Fruit fly (Drosophila melanogaster) whole organism, embryonic: ENCODE data around the gene CG11893.

ENCODE experiments used
- Abd-B ChIP-seq: fragments of 200-800 bp; sonication (Bioruptor generic); optimal IDR thresholded peaks from 2 replicates; lab custom pipeline; 2018; ENCODE audit warnings: missing biosample characterization, mild to moderate bottlenecking, missing genetic modification characterization, moderate library complexity
- Aef1 ChIP-seq: fragments of 200-800 bp; sonication (Bioruptor generic); IDR thresholded peaks from 3 replicates; pipeline ENCODE4 v1.3.6; 2022; ENCODE audit warnings: missing biosample characterization, missing genetic modification characterization
- Asciz ChIP-seq: fragments of 200-800 bp; sonication (Bioruptor generic); optimal IDR thresholded peaks from 2 replicates; lab custom pipeline; 2017; ENCODE audit warnings: missing biosample characterization, mild to moderate bottlenecking, missing genetic modification characterization, missing genetic modification reagents
- CG10654 ChIP-seq: fragments of 200-800 bp; sonication (Bioruptor generic); optimal IDR thresholded peaks from 2 replicates; lab custom pipeline; 2016; ENCODE audit warnings: missing biosample characterization, missing genetic modification characterization
- CG11085 ChIP-seq: fragments of 200-800 bp; sonication (Bioruptor generic); IDR thresholded peaks from 2 replicates; pipeline ENCODE4 v1.3.6; 2022; ENCODE audit warnings: missing biosample characterization, missing genetic modification characterization
- CG11456 ChIP-seq: fragments of 200-800 bp; sonication (Bioruptor generic); IDR thresholded peaks from 3 replicates; pipeline ENCODE4 v1.3.6; 2022; ENCODE audit warnings: missing biosample characterization, missing genetic modification characterization
- CG12236 ChIP-seq: fragments of 200-800 bp; sonication (Bioruptor generic); optimal IDR thresholded peaks from 2 replicates; lab custom pipeline; 2016; ENCODE audit warnings: missing biosample characterization, missing genetic modification characterization
- CG12942 ChIP-seq: fragments of 200-800 bp; sonication (Bioruptor generic); optimal IDR thresholded peaks from 3 replicates; lab custom pipeline; 2016; ENCODE audit warnings: missing biosample characterization, missing genetic modification characterization
- CG13296 ChIP-seq: fragments of 200-800 bp; sonication (Bioruptor generic); optimal IDR thresholded peaks from 3 replicates; lab custom pipeline; 2018; ENCODE audit warnings: missing biosample characterization, mild to moderate bottlenecking, missing genetic modification characterization
- CG14860 ChIP-seq: fragments of 200-800 bp; sonication (Bioruptor generic); IDR thresholded peaks from 3 replicates; pipeline ENCODE4 v1.3.6; 2022; ENCODE audit warnings: missing biosample characterization, missing genetic modification characterization; ENCODE audit not compliant: partially characterized antibody
- CG1529 ChIP-seq: fragments of 200-800 bp; sonication (Bioruptor generic); optimal IDR thresholded peaks from 3 replicates; lab custom pipeline; 2018; ENCODE audit warnings: missing biosample characterization, missing genetic modification characterization
- CG15514 ChIP-seq: fragments of 200-800 bp; sonication (Bioruptor generic); optimal IDR thresholded peaks from 3 replicates; lab custom pipeline; 2017; ENCODE audit warnings: missing biosample characterization, missing genetic modification characterization, mild to moderate bottlenecking, moderate library complexity, missing genetic modification reagents
- CG16779 ChIP-seq: fragments of 200-800 bp; sonication (Bioruptor generic); IDR thresholded peaks from 2 replicates; pipeline ENCODE4 v1.3.6; 2022; ENCODE audit warnings: missing biosample characterization, missing genetic modification characterization
- CG16815 ChIP-seq: fragments of 200-800 bp; sonication (Bioruptor generic); optimal IDR thresholded peaks from 3 replicates; lab custom pipeline; 2017; ENCODE audit warnings: missing biosample characterization, mild to moderate bottlenecking, missing genetic modification characterization
- CG17568 ChIP-seq: fragments of 200-800 bp; sonication (Bioruptor generic); optimal IDR thresholded peaks from 2 replicates; lab custom pipeline; 2018; ENCODE audit warnings: missing biosample characterization, mild to moderate bottlenecking, missing genetic modification characterization, moderate library complexity
- CG1792 ChIP-seq: fragments of 200-800 bp; sonication (Bioruptor generic); optimal IDR thresholded peaks from 2 replicates; lab custom pipeline; 2016; ENCODE audit warnings: missing biosample characterization, missing genetic modification characterization
- CG2199 ChIP-seq: fragments of 200-800 bp; sonication (Bioruptor generic); IDR thresholded peaks from 3 replicates; pipeline ENCODE4 v1.3.6; 2022; ENCODE audit warnings: missing biosample characterization, missing genetic modification characterization
- CG2875 ChIP-seq: fragments of 200-800 bp; sonication (Bioruptor generic); optimal IDR thresholded peaks from 2 replicates; lab custom pipeline; 2017; ENCODE audit warnings: missing biosample characterization, mild to moderate bottlenecking, missing genetic modification characterization, missing genetic modification reagents
- CG3407 ChIP-seq: fragments of 200-800 bp; sonication (Bioruptor generic); optimal IDR thresholded peaks from 2 replicates; lab custom pipeline; 2018; ENCODE audit warnings: missing biosample characterization, mild to moderate bottlenecking, missing genetic modification characterization
- CG6765 ChIP-seq: fragments of 200-800 bp; sonication (Bioruptor generic); optimal IDR thresholded peaks from 3 replicates; lab custom pipeline; 2017; ENCODE audit warnings: missing biosample characterization, mild to moderate bottlenecking, missing genetic modification characterization
- CG7745 ChIP-seq: fragments of 200-800 bp; sonication (Bioruptor generic); optimal IDR thresholded peaks from 2 replicates; lab custom pipeline; 2018; ENCODE audit warnings: missing biosample characterization, mild to moderate bottlenecking, missing genetic modification characterization, moderate library complexity
- CG7839 ChIP-seq: fragments of 200-800 bp; sonication (Bioruptor generic); optimal IDR thresholded peaks from 3 replicates; lab custom pipeline; 2018; ENCODE audit warnings: missing biosample characterization, mild to moderate bottlenecking, missing genetic modification characterization, moderate library complexity
- CG8290 ChIP-seq, 3 experiments: fragments of 200-800 bp; sonication (Bioruptor generic); optimal IDR thresholded peaks; 2 replicates each; lab custom pipeline; 2016 to 2019; ENCODE audit warnings: missing biosample characterization in 3 of 3, missing genetic modification characterization in 3 of 3, mild to moderate bottlenecking in 2 of 3, moderate library complexity in 1 of 3
- CG9817 ChIP-seq: fragments of 200-800 bp; sonication (Bioruptor generic); optimal IDR thresholded peaks from 2 replicates; lab custom pipeline; 2018; ENCODE audit warnings: missing biosample characterization, mild to moderate bottlenecking, missing genetic modification characterization, moderate library complexity
- CrebB ChIP-seq: fragments of 200-800 bp; sonication (Bioruptor generic); optimal IDR thresholded peaks from 3 replicates; lab custom pipeline; 2018; ENCODE audit warnings: missing biosample characterization, mild to moderate bottlenecking, missing genetic modification characterization
- Dfd ChIP-seq, 2 experiments: fragments of >200 bp; optimal IDR thresholded peaks; 2 replicates each; lab custom pipeline; 2017; ENCODE audit warnings: missing biosample characterization in 2 of 2, missing genetic modification characterization in 2 of 2
- Dip2 ChIP-seq: fragments of 200-800 bp; sonication (Bioruptor generic); IDR thresholded peaks from 2 replicates; pipeline ENCODE4 v1.3.6; 2022; ENCODE audit warnings: missing biosample characterization, missing genetic modification characterization
- E2f1 ChIP-seq: fragments of 200-800 bp; sonication (Bioruptor generic); IDR thresholded peaks from 2 replicates; pipeline ENCODE4 v1.3.6; 2022; ENCODE audit warnings: missing biosample characterization, missing genetic modification characterization
- Gsc ChIP-seq: fragments of 200-800 bp; sonication (Bioruptor generic); IDR thresholded peaks from 2 replicates; pipeline ENCODE4 v1.3.6; 2022; ENCODE audit warnings: missing biosample characterization, missing genetic modification characterization
- HmgZ ChIP-seq: fragments of 200-800 bp; sonication (Bioruptor generic); optimal IDR thresholded peaks from 2 replicates; lab custom pipeline; 2018; ENCODE audit warnings: missing biosample characterization, mild to moderate bottlenecking, missing genetic modification characterization
- Hr3 ChIP-seq: fragments of 200-800 bp; sonication (Bioruptor generic); optimal IDR thresholded peaks from 3 replicates; lab custom pipeline; 2016; ENCODE audit warnings: missing biosample characterization, missing genetic modification characterization
- Mes4 ChIP-seq: fragments of 200-800 bp; sonication (Bioruptor generic); optimal IDR thresholded peaks from 2 replicates; lab custom pipeline; 2016; ENCODE audit warnings: missing biosample characterization, missing genetic modification characterization
- Oli ChIP-seq: fragments of 200-800 bp; sonication (Bioruptor generic); optimal IDR thresholded peaks from 2 replicates; lab custom pipeline; 2018; ENCODE audit warnings: missing biosample characterization, mild to moderate bottlenecking, missing genetic modification characterization, moderate library complexity
- Optix ChIP-seq: fragments of 200-800 bp; sonication (Bioruptor generic); IDR thresholded peaks from 3 replicates; pipeline ENCODE4 v1.3.6; 2022; ENCODE audit warnings: missing biosample characterization, missing genetic modification characterization
- Usf ChIP-seq: fragments of 200-800 bp; sonication (Bioruptor generic); optimal IDR thresholded peaks from 2 replicates; lab custom pipeline; 2017; ENCODE audit warnings: missing genotype, missing biosample characterization, missing genetic modification characterization
- br ChIP-seq: fragments of >200 bp; optimal IDR thresholded peaks from 2 replicates; lab custom pipeline; 2017
- corto ChIP-seq: fragments of 200-800 bp; sonication (Bioruptor generic); optimal IDR thresholded peaks from 2 replicates; lab custom pipeline; 2016; ENCODE audit warnings: missing biosample characterization, mild to moderate bottlenecking, missing genetic modification characterization, moderate library complexity
- crp ChIP-seq, 2 experiments: fragments of 200-800 bp; sonication (Bioruptor generic); optimal IDR thresholded peaks; 2 replicates in 1 of 2; 3 replicates in 1 of 2; lab custom pipeline; 2017; ENCODE audit warnings: missing biosample characterization in 2 of 2, missing genetic modification characterization in 2 of 2, mild to moderate bottlenecking in 1 of 2, moderate library complexity in 1 of 2
- dati ChIP-seq: fragments of 200-800 bp; sonication (Bioruptor generic); IDR thresholded peaks from 2 replicates; pipeline ENCODE4 v1.3.6; 2022; ENCODE audit warnings: missing biosample characterization, missing genetic modification characterization
- gem ChIP-seq: fragments of 200-800 bp; sonication (Bioruptor generic); optimal IDR thresholded peaks from 2 replicates; lab custom pipeline; 2019; ENCODE audit warnings: missing biosample characterization, mild to moderate bottlenecking, missing genetic modification characterization, moderate library complexity
- mld ChIP-seq: fragments of 200-800 bp; sonication (Bioruptor generic); IDR thresholded peaks from 3 replicates; pipeline ENCODE4 v1.3.6; 2022; ENCODE audit warnings: missing biosample characterization, missing genetic modification characterization; ENCODE audit not compliant: partially characterized antibody
- p53 ChIP-seq: fragments of 200-800 bp; sonication (Bioruptor generic); optimal IDR thresholded peaks from 2 replicates; lab custom pipeline; 2016; ENCODE audit warnings: missing biosample characterization, missing genetic modification characterization
- prd ChIP-seq, 3 experiments: fragments of >200 bp in 2 of 3; fragments of 200-800 bp in 1 of 3; sonication (Bioruptor generic) in 1 of 3; optimal IDR thresholded peaks in 2 of 3; IDR thresholded peaks in 1 of 3; 2 replicates in 2 of 3; 3 replicates in 1 of 3; pipeline versions ENCODE4 v1.3.6 to Lab custom; 2017 to 2022; ENCODE audit warnings: missing biosample characterization in 1 of 3, missing genetic modification characterization in 1 of 3
- repo ChIP-seq: fragments of 200-800 bp; sonication (Bioruptor generic); optimal IDR thresholded peaks from 2 replicates; lab custom pipeline; 2016; ENCODE audit warnings: missing biosample characterization, missing genetic modification characterization
- sc ChIP-seq, 3 experiments: fragments of >200 bp in 2 of 3; fragments of 200-800 bp in 1 of 3; sonication (Bioruptor generic) in 1 of 3; optimal IDR thresholded peaks; 2 replicates in 2 of 3; 3 replicates in 1 of 3; lab custom pipeline; 2017; ENCODE audit warnings: mild to moderate bottlenecking in 1 of 3, missing biosample characterization in 1 of 3, missing genetic modification characterization in 1 of 3, missing genetic modification reagents in 1 of 3
- sd ChIP-seq: fragments of 200-800 bp; sonication (Bioruptor generic); optimal IDR thresholded peaks from 3 replicates; lab custom pipeline; 2018; ENCODE audit warnings: missing biosample characterization, mild to moderate bottlenecking, missing genetic modification characterization, moderate library complexity
- sob ChIP-seq: fragments of 200-800 bp; sonication (Bioruptor generic); IDR thresholded peaks from 2 replicates; pipeline ENCODE4 v1.3.6; 2022; ENCODE audit warnings: missing biosample characterization, missing genetic modification characterization
- twi ChIP-seq: fragments of 200-800 bp; optimal IDR thresholded peaks from 2 replicates; lab custom pipeline; 2019; ENCODE audit warnings: missing biosample characterization, mild to moderate bottlenecking, missing genetic modification characterization, moderate library complexity
- yki ChIP-seq: fragments of >200 bp; optimal IDR thresholded peaks from 3 replicates; lab custom pipeline; 2018

CG11893 gene

dm6 chr3R:25247379-25247869 lies 42.3 kb upstream of the CG11893 start, which contains the start of the genes RpS27 and Nup37 (continued):
- peak; percentile 93 for TF ChIP-seq twi (tag; lab: Kevin White, UChicago)
- peak; percentile 91 for TF ChIP-seq gem (tag; lab: Kevin White, UChicago)
- peak; percentile 83; the same call in 1 of the 2 replicates for TF ChIP-seq Gsc (GFP tag; lab: Robert Waterston, UW)
- peak; percentile 96 for TF ChIP-seq CG2199
- TF ChIP-seq sob (GFP tag; lab: Robert Waterston, UW), result peak; percentile 99
- TF ChIP-seq HmgZ (tag; lab: Kevin White, UChicago), result peak; percentile 99
- TF ChIP-seq Optix (GFP tag; lab: Robert Waterston, UW), result peak; percentile 96
- peak; percentile 93 for TF ChIP-seq Abd-B (GFP tag; lab: Kevin White, UChicago)
- peak; percentile 99 for TF ChIP-seq CG10654 (GFP tag; lab: Kevin White, UChicago)
- peak; percentile 99 for TF ChIP-seq CG11085
- peak; percentile 96 for TF ChIP-seq CG1529 (GFP tag; lab: Kevin White, UChicago)
- peak; percentile 98 for TF ChIP-seq CG17568 (GFP tag; lab: Kevin White, UChicago)
- TF ChIP-seq CG6765 (GFP tag; lab: Kevin White, UChicago), result peak; percentile 100
- peak; percentile 97 for TF ChIP-seq CG12236 (GFP tag; lab: Kevin White, UChicago)
- peak; percentile 95 for TF ChIP-seq Aef1 (GFP tag; lab: Robert Waterston, UW)
- no peak for TF ChIP-seq sc (optimal IDR thresholded peaks at IDR 0.05; lab: Kevin White, UChicago)
- TF ChIP-seq sc (GFP tag; optimal IDR thresholded peaks at IDR 0.05; lab: Kevin White, UChicago), result peak; percentile 97
- TF ChIP-seq Usf (GFP tag; lab: Kevin White, UChicago), result peak; percentile 97
- TF ChIP-seq CG12942 (GFP tag; lab: Kevin White, UChicago), result peak; percentile 97
- TF ChIP-seq CG2875 (GFP tag; lab: Kevin White, UChicago), result peak; percentile 98
- peak; percentile 96 for TF ChIP-seq dati (GFP tag; lab: Robert Waterston, UW)
- TF ChIP-seq CG16815 (GFP tag; lab: Kevin White, UChicago), result peak; percentile 95
- no peak for TF ChIP-seq Dfd (GFP tag; optimal IDR thresholded peaks at IDR 0.05; lab: Kevin White, UChicago)
- TF ChIP-seq CrebB, result peak; percentile 99
- TF ChIP-seq Dip2 (GFP tag; lab: Robert Waterston, UW), result 0 out of 2 replicates have a peak, but pooled peaks have one; percentile 14
- TF ChIP-seq Oli, result peak; percentile 94
- peak; percentile 83 for TF ChIP-seq sd (tag; lab: Kevin White, UChicago)
- TF ChIP-seq CG13296 (GFP tag; lab: Kevin White, UChicago), result peak; percentile 98
- TF ChIP-seq CG15514, result peak; percentile 96
- TF ChIP-seq yki (lab: Kevin White, UChicago), result no peak
- peak; percentile 94 for TF ChIP-seq E2f1 (GFP tag; lab: Robert Waterston, UW)
- TF ChIP-seq Mes4 (GFP tag; lab: Kevin White, UChicago), result peak; percentile 99
- TF ChIP-seq Asciz (GFP tag; lab: Kevin White, UChicago), result peak; percentile 98
- peak; percentile 99 for TF ChIP-seq CG11456 (GFP tag; lab: Robert Waterston, UW)
- peak; percentile 99 for TF ChIP-seq CG9817 (tag; lab: Kevin White, UChicago)
- peak; percentile 83 for TF ChIP-seq CG7745
- peak; percentile 98 for TF ChIP-seq CG8290 (GFP tag; optimal IDR thresholded peaks at IDR 0.05; lab: Kevin White, UChicago)
- peak; percentile 97 to 100 for TF ChIP-seq CG8290 (tag; optimal IDR thresholded peaks at IDR 0.05; lab: Kevin White, UChicago)
- TF ChIP-seq CG16779, result peak; percentile 97
- peak; percentile 47 to 90 for TF ChIP-seq crp (GFP tag; optimal IDR thresholded peaks at IDR 0.05; lab: Kevin White, UChicago)
- peak; percentile 71 for TF ChIP-seq corto
- peak; percentile 98 for TF ChIP-seq repo (GFP tag; lab: Kevin White, UChicago)
- no peak for TF ChIP-seq prd (optimal IDR thresholded peaks at IDR 0.05; lab: Kevin White, UChicago)
- peak; percentile 91 for TF ChIP-seq prd (GFP tag; IDR thresholded peaks at IDR 0.05; lab: Robert Waterston, UW)
- no peak for TF ChIP-seq mld (GFP tag; lab: Robert Waterston, UW)
- no peak for TF ChIP-seq br (lab: Kevin White, UChicago)
- peak; percentile 96 for TF ChIP-seq CG7839 (tag; lab: Kevin White, UChicago)
- TF ChIP-seq CG1792 (GFP tag; lab: Kevin White, UChicago), result peak; percentile 98
- TF ChIP-seq Hr3 (GFP tag; lab: Kevin White, UChicago), result peak; percentile 96
- TF ChIP-seq p53 (GFP tag; lab: Kevin White, UChicago), result peak; percentile 98
- peak; percentile 98 for TF ChIP-seq CG3407 (GFP tag; lab: Kevin White, UChicago)
- TF ChIP-seq CG14860 (GFP tag; lab: Robert Waterston, UW), result no peak
